Fruit fly (Drosophila melanogaster) whole organism, embryonic: ENCODE measurements around the gene Nnp-1.

Experiments
- Antp ChIP-seq: fragments of 200-800 bp; sonication (Bioruptor generic); optimal IDR thresholded peaks from 3 replicates; lab custom pipeline; 2016; ENCODE audit warnings: missing biosample characterization, missing genetic modification characterization
- Atf3 ChIP-seq: fragments of 200-800 bp; sonication (Bioruptor generic); optimal IDR thresholded peaks from 3 replicates; lab custom pipeline; 2016; ENCODE audit warnings: missing biosample characterization, missing genetic modification characterization
- Bgb ChIP-seq: fragments of 200-800 bp; sonication (Bioruptor generic); IDR thresholded peaks from 2 replicates; pipeline ENCODE4 v1.3.6; 2022; ENCODE audit warnings: missing biosample characterization, missing genetic modification characterization; ENCODE audit not compliant: partially characterized antibody
- Bteb2 ChIP-seq: fragments of 200-800 bp; sonication (Bioruptor generic); optimal IDR thresholded peaks from 2 replicates; lab custom pipeline; 2016; ENCODE audit warnings: missing biosample characterization, missing genetic modification characterization
- CG10274 ChIP-seq: fragments of 200-800 bp; sonication (Bioruptor generic); optimal IDR thresholded peaks from 3 replicates; lab custom pipeline; 2017; ENCODE audit warnings: missing biosample characterization, mild to moderate bottlenecking, missing genetic modification characterization
- CG11247 ChIP-seq: fragments of 200-800 bp; sonication (Bioruptor generic); IDR thresholded peaks from 2 replicates; pipeline ENCODE4 v1.3.6; 2022; ENCODE audit warnings: missing biosample characterization, missing genetic modification characterization
- CG11560 ChIP-seq: fragments of 200-800 bp; sonication (Bioruptor generic); IDR thresholded peaks from 3 replicates; pipeline ENCODE4 v1.3.6; 2022; ENCODE audit warnings: missing biosample characterization, missing genetic modification characterization
- CG12071 ChIP-seq: fragments of 200-800 bp; sonication (Bioruptor generic); optimal IDR thresholded peaks from 3 replicates; lab custom pipeline; 2018; ENCODE audit warnings: missing biosample characterization, mild to moderate bottlenecking, missing genetic modification characterization
- CG13123 ChIP-seq: fragments of 200-800 bp; sonication (Bioruptor generic); optimal IDR thresholded peaks from 2 replicates; lab custom pipeline; 2016; ENCODE audit warnings: missing biosample characterization, missing genetic modification characterization
- CG14965 ChIP-seq: fragments of 200-800 bp; sonication (Bioruptor generic); optimal IDR thresholded peaks from 2 replicates; lab custom pipeline; 2016; ENCODE audit warnings: missing biosample characterization, missing genetic modification characterization, borderline replicate concordance
- CG15269 ChIP-seq: fragments of 200-800 bp; sonication (Bioruptor generic); optimal IDR thresholded peaks from 2 replicates; lab custom pipeline; 2018; ENCODE audit warnings: missing biosample characterization, mild to moderate bottlenecking, missing genetic modification characterization, moderate library complexity
- CG1602 ChIP-seq: fragments of 200-800 bp; sonication (Bioruptor generic); optimal IDR thresholded peaks from 3 replicates; lab custom pipeline; 2016; ENCODE audit warnings: missing biosample characterization, missing genetic modification characterization
- CG18476 ChIP-seq: fragments of 200-800 bp; sonication (Bioruptor generic); optimal IDR thresholded peaks from 2 replicates; lab custom pipeline; 2016; ENCODE audit warnings: missing biosample characterization, mild to moderate bottlenecking, missing genetic modification characterization
- CG2199 ChIP-seq: fragments of 200-800 bp; sonication (Bioruptor generic); IDR thresholded peaks from 3 replicates; pipeline ENCODE4 v1.3.6; 2022; ENCODE audit warnings: missing biosample characterization, missing genetic modification characterization
- CG3065 ChIP-seq: fragments of 200-800 bp; sonication (Bioruptor generic); optimal IDR thresholded peaks from 2 replicates; lab custom pipeline; 2016; ENCODE audit warnings: missing biosample characterization, missing genetic modification characterization
- CG31388 ChIP-seq: fragments of 200-800 bp; sonication (Bioruptor generic); optimal IDR thresholded peaks from 2 replicates; lab custom pipeline; 2016; ENCODE audit warnings: missing biosample characterization, missing genetic modification characterization
- CG31441 ChIP-seq: fragments of 200-800 bp; sonication (Bioruptor generic); IDR thresholded peaks from 2 replicates; pipeline ENCODE4 v1.3.6; 2022; ENCODE audit warnings: missing biosample characterization, missing genetic modification characterization
- CG32767 ChIP-seq: fragments of 200-800 bp; sonication (Bioruptor generic); IDR thresholded peaks from 2 replicates; pipeline ENCODE4 v1.3.6; 2022; ENCODE audit warnings: missing biosample characterization, missing genetic modification characterization
- CG4617 ChIP-seq: fragments of 200-800 bp; sonication (Bioruptor generic); optimal IDR thresholded peaks from 3 replicates; lab custom pipeline; 2016; ENCODE audit warnings: missing biosample characterization, missing genetic modification characterization, borderline replicate concordance
- CG6654 ChIP-seq: fragments of 200-800 bp; sonication (Bioruptor generic); optimal IDR thresholded peaks from 2 replicates; lab custom pipeline; 2017; ENCODE audit warnings: missing biosample characterization, mild to moderate bottlenecking, missing genetic modification characterization
- CG6854 ChIP-seq: fragments of 200-800 bp; sonication (Bioruptor generic); optimal IDR thresholded peaks from 3 replicates; lab custom pipeline; 2017; ENCODE audit warnings: missing biosample characterization, mild to moderate bottlenecking, missing genetic modification characterization
- CG9876 ChIP-seq: fragments of 200-800 bp; sonication (Bioruptor generic); optimal IDR thresholded peaks from 2 replicates; lab custom pipeline; 2016; ENCODE audit warnings: missing biosample characterization, missing genetic modification characterization
- CHES-1-like ChIP-seq: fragments of 200-800 bp; sonication (Bioruptor generic); optimal IDR thresholded peaks from 2 replicates; lab custom pipeline; 2016; ENCODE audit warnings: missing biosample characterization, missing genetic modification characterization
- CoRest ChIP-seq: fragments of 200-800 bp; sonication (Bioruptor generic); optimal IDR thresholded peaks from 3 replicates; lab custom pipeline; 2018; ENCODE audit warnings: missing biosample characterization, mild to moderate bottlenecking, missing genetic modification characterization, moderate library complexity
- CrebB ChIP-seq: fragments of 200-800 bp; sonication (Bioruptor generic); optimal IDR thresholded peaks from 3 replicates; lab custom pipeline; 2018; ENCODE audit warnings: missing biosample characterization, mild to moderate bottlenecking, missing genetic modification characterization
- GATAe ChIP-seq: fragments of 200-800 bp; sonication (Bioruptor generic); conservative IDR thresholded peaks from 2 replicates; pipeline ENCODE4 v1.3.6; 2022; ENCODE audit warnings: missing biosample characterization, missing genetic modification characterization
- Hand ChIP-seq: fragments of 200-800 bp; sonication (Bioruptor generic); optimal IDR thresholded peaks from 2 replicates; lab custom pipeline; 2017; ENCODE audit warnings: mild to moderate bottlenecking, missing biosample characterization, missing genetic modification reagents, missing genetic modification characterization
- Jarid2 ChIP-seq: fragments of 200-800 bp; sonication (Bioruptor generic); optimal IDR thresholded peaks from 3 replicates; lab custom pipeline; 2017; ENCODE audit warnings: mild to moderate bottlenecking, missing biosample characterization, missing genetic modification reagents, missing genetic modification characterization
- MBD-R2 ChIP-seq: fragments of 200-800 bp; sonication (Bioruptor generic); IDR thresholded peaks from 2 replicates; pipeline ENCODE4 v1.3.6; 2022; ENCODE audit warnings: missing biosample characterization, missing genetic modification characterization
- MESR4 ChIP-seq: fragments of 200-800 bp; sonication (Bioruptor generic); optimal IDR thresholded peaks from 2 replicates; lab custom pipeline; 2018; ENCODE audit warnings: missing biosample characterization, mild to moderate bottlenecking, missing genetic modification characterization, moderate library complexity
- Myb ChIP-seq: fragments of 200-800 bp; sonication (Bioruptor generic); optimal IDR thresholded peaks from 2 replicates; lab custom pipeline; 2016; ENCODE audit warnings: missing biosample characterization, missing genetic modification characterization
- Spps ChIP-seq: fragments of 200-800 bp; sonication (Bioruptor generic); optimal IDR thresholded peaks from 2 replicates; lab custom pipeline; 2018; ENCODE audit warnings: missing biosample characterization, mild to moderate bottlenecking, missing genetic modification characterization
- Ssrp ChIP-seq: fragments of 200-800 bp; sonication (Bioruptor generic); optimal IDR thresholded peaks from 2 replicates; lab custom pipeline; 2018; ENCODE audit warnings: missing biosample characterization, mild to moderate bottlenecking, missing genetic modification characterization, moderate library complexity
- Vsx1 ChIP-seq: fragments of 200-800 bp; sonication (Bioruptor generic); optimal IDR thresholded peaks from 2 replicates; lab custom pipeline; 2017; ENCODE audit warnings: missing biosample characterization, mild to moderate bottlenecking, missing genetic modification characterization, missing genetic modification reagents
- ara ChIP-seq: fragments of 200-800 bp; sonication (Bioruptor generic); IDR thresholded peaks from 2 replicates; pipeline ENCODE4 v1.3.6; 2022; ENCODE audit warnings: missing biosample characterization, missing genetic modification characterization
- caup ChIP-seq: fragments of 200-800 bp; sonication (Bioruptor generic); optimal IDR thresholded peaks from 3 replicates; lab custom pipeline; 2017; ENCODE audit warnings: missing biosample characterization, mild to moderate bottlenecking, missing genetic modification characterization, moderate library complexity; ENCODE audit not compliant: severe bottlenecking
- chinmo ChIP-seq: fragments of 200-800 bp; sonication (Bioruptor generic); IDR thresholded peaks from 4 replicates; pipeline ENCODE4 v1.3.6; 2022; ENCODE audit warnings: missing biosample characterization, missing genetic modification characterization; ENCODE audit not compliant: partially characterized antibody
- chn ChIP-seq: fragments of 200-800 bp; sonication (Bioruptor generic); optimal IDR thresholded peaks from 2 replicates; lab custom pipeline; 2016; ENCODE audit warnings: missing biosample characterization, missing genetic modification characterization
- dan ChIP-seq: fragments of 200-800 bp; sonication (Bioruptor generic); IDR thresholded peaks from 2 replicates; pipeline ENCODE4 v1.3.6; 2022; ENCODE audit warnings: missing biosample characterization, missing genetic modification characterization
- danr ChIP-seq: fragments of 200-800 bp; sonication (Bioruptor generic); IDR thresholded peaks from 2 replicates; pipeline ENCODE4 v1.3.6; 2022; ENCODE audit warnings: missing biosample characterization, missing genetic modification characterization
- dysf ChIP-seq: fragments of 200-800 bp; sonication (Bioruptor generic); IDR thresholded peaks from 3 replicates; pipeline ENCODE4 v1.3.6; 2022; ENCODE audit warnings: missing biosample characterization, missing genetic modification characterization
- ems ChIP-seq: fragments of 200-800 bp; sonication (Bioruptor generic); optimal IDR thresholded peaks from 3 replicates; lab custom pipeline; 2016; ENCODE audit warnings: missing biosample characterization, missing genetic modification characterization
- ftz-f1 ChIP-seq: fragments of 200-800 bp; sonication (Bioruptor generic); optimal IDR thresholded peaks from 2 replicates; lab custom pipeline; 2016; ENCODE audit warnings: missing biosample characterization, missing genetic modification characterization
- gfzf ChIP-seq: fragments of 200-800 bp; sonication (Bioruptor generic); optimal IDR thresholded peaks from 2 replicates; lab custom pipeline; 2016; ENCODE audit warnings: missing biosample characterization, mild to moderate bottlenecking, missing genetic modification characterization, moderate library complexity
- lilli ChIP-seq: fragments of 200-800 bp; sonication (Bioruptor generic); optimal IDR thresholded peaks from 3 replicates; lab custom pipeline; 2016; ENCODE audit warnings: missing biosample characterization, missing genetic modification characterization
- pzg ChIP-seq: fragments of 200-800 bp; sonication (Bioruptor generic); optimal IDR thresholded peaks from 3 replicates; lab custom pipeline; 2018; ENCODE audit warnings: missing biosample characterization, mild to moderate bottlenecking, missing genetic modification characterization, moderate library complexity
- sisA ChIP-seq: fragments of 200-800 bp; sonication (Bioruptor generic); IDR thresholded peaks from 2 replicates; pipeline ENCODE4 v1.3.6; 2022; ENCODE audit warnings: missing biosample characterization, missing genetic modification characterization
- slbo ChIP-seq: fragments of 200-800 bp; sonication (Bioruptor generic); IDR thresholded peaks from 2 replicates; pipeline ENCODE4 v1.3.6; 2022; ENCODE audit warnings: missing biosample characterization, missing genetic modification characterization
- ssp ChIP-seq: fragments of 200-800 bp; sonication (Bioruptor generic); IDR thresholded peaks from 2 replicates; pipeline ENCODE4 v1.3.6; 2022; ENCODE audit warnings: missing biosample characterization, missing genetic modification characterization
- tna ChIP-seq: fragments of 200-800 bp; sonication (Bioruptor generic); IDR thresholded peaks from 2 replicates; pipeline ENCODE4 v1.3.6; 2022; ENCODE audit warnings: missing biosample characterization, missing genetic modification characterization; ENCODE audit not compliant: partially characterized antibody
- toy ChIP-seq: fragments of 200-800 bp; sonication (Bioruptor generic); IDR thresholded peaks from 2 replicates; pipeline ENCODE4 v1.3.6; 2022; ENCODE audit warnings: missing biosample characterization, missing genetic modification characterization

The Nnp-1 gene

DNA sequence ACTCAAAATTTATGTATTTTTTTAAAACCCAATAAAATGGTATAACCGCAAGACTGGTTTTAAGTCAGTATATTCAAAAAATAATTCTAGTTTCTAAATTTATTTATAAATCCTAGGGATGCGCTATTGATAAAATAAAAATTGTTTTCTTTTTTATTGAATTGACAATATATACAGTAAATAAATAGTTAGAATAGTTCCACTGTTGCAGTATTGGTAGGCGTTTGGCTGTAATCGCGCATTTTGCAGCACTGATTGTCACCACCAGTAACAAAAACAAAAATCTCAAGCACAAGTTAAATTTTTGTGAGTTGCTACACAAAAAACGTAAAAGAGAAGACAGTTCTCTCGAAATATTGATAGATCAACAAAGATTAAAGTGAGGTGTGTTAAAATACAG, 3.0 kb upstream of the Nnp-1 start, which contains the start of gene CG31855 (continued):
- TF ChIP-seq tna = no peak
- peak; percentile 74 for TF ChIP-seq CG18476 (GFP tag; lab: Kevin White, UChicago)
- peak; percentile 85 for TF ChIP-seq CG15269 (tag; lab: Kevin White, UChicago)
- peak; percentile 78 for TF ChIP-seq CoRest (tag; lab: Kevin White, UChicago)
- TF ChIP-seq chn = peak; percentile 87
- TF ChIP-seq GATAe (GFP tag; lab: Robert Waterston, UW) = peak; percentile 30; the same call in 1 of the 2 replicates
- TF ChIP-seq dan (GFP tag; lab: Robert Waterston, UW) = no peak
- peak; percentile 62; the same call in 1 of the 2 replicates for TF ChIP-seq ara (GFP tag; lab: Robert Waterston, UW)
- no peak for TF ChIP-seq chinmo
- TF ChIP-seq Bgb (GFP tag; lab: Robert Waterston, UW) = peak; percentile 49; the same call in 1 of the 2 replicates
- peak; percentile 43 for TF ChIP-seq Spps (tag; lab: Kevin White, UChicago)
- peak; percentile 58 for TF ChIP-seq CHES-1-like (GFP tag; lab: Kevin White, UChicago)
- TF ChIP-seq CG31388 (GFP tag; lab: Kevin White, UChicago) = peak; percentile 67
- TF ChIP-seq CG12071 = peak; percentile 74
- TF ChIP-seq Atf3 (GFP tag; lab: Kevin White, UChicago) = peak; percentile 11
- TF ChIP-seq CG1602 (GFP tag; lab: Kevin White, UChicago) = peak; percentile 73
- peak; percentile 87 for TF ChIP-seq caup (GFP tag; lab: Kevin White, UChicago)
- TF ChIP-seq ssp (GFP tag; lab: Robert Waterston, UW) = peak; percentile 50
- peak; percentile 65 for TF ChIP-seq Myb
- TF ChIP-seq danr (GFP tag; lab: Robert Waterston, UW) = no peak
- TF ChIP-seq CG31441 (GFP tag; lab: Robert Waterston, UW) = peak; percentile 78
- TF ChIP-seq CG4617 (GFP tag; lab: Kevin White, UChicago) = peak; percentile 90
- TF ChIP-seq ftz-f1 = no peak
- TF ChIP-seq Vsx1 (GFP tag; lab: Kevin White, UChicago) = peak; percentile 36
- TF ChIP-seq CG3065 = peak; percentile 49
- TF ChIP-seq pzg (GFP tag; lab: Kevin White, UChicago) = peak; percentile 63
- no peak for TF ChIP-seq CG11560 (tag; lab: Robert Waterston, UW)
- TF ChIP-seq CrebB (tag; lab: Kevin White, UChicago) = peak; percentile 67
- TF ChIP-seq CG14965 (GFP tag; lab: Kevin White, UChicago) = no peak
- TF ChIP-seq CG6854 (GFP tag; lab: Kevin White, UChicago) = peak; percentile 40
- TF ChIP-seq Ssrp (tag; lab: Kevin White, UChicago) = peak; percentile 63
- peak; percentile 22 for TF ChIP-seq gfzf
- TF ChIP-seq CG11247 (GFP tag; lab: Robert Waterston, UW) = peak; percentile 85
- TF ChIP-seq CG2199 = no peak
- peak; percentile 83 for TF ChIP-seq dysf (GFP tag; lab: Robert Waterston, UW)
- TF ChIP-seq Antp = peak; percentile 79
- TF ChIP-seq lilli (GFP tag; lab: Kevin White, UChicago) = peak; percentile 93
- peak; percentile 15 for TF ChIP-seq CG9876 (GFP tag; lab: Kevin White, UChicago)
- no peak for TF ChIP-seq CG10274
- no peak for TF ChIP-seq CG32767 (GFP tag; lab: Robert Waterston, UW)
- peak; percentile 82 for TF ChIP-seq sisA (GFP tag; lab: Robert Waterston, UW)
- peak; percentile 86 for TF ChIP-seq ems (GFP tag; lab: Kevin White, UChicago)
- TF ChIP-seq toy (GFP tag; lab: Robert Waterston, UW) = no peak
- peak; percentile 93 for TF ChIP-seq MBD-R2 (GFP tag; lab: Robert Waterston, UW)
- peak; percentile 80 for TF ChIP-seq Bteb2
- peak; percentile 82 for TF ChIP-seq CG13123
- TF ChIP-seq MESR4 (GFP tag; lab: Kevin White, UChicago) = peak; percentile 75
- TF ChIP-seq CG6654 (GFP tag; lab: Kevin White, UChicago) = no peak
- no peak for TF ChIP-seq Jarid2 (GFP tag; lab: Kevin White, UChicago)
- TF ChIP-seq Hand = peak; percentile 68
- TF ChIP-seq slbo (GFP tag; lab: Robert Waterston, UW) = peak; percentile 95
